Worm (Caenorhabditis elegans) whole organism, early embryonic: ENCODE results near the gene F09A5.2.

Experiments
- B0310.2 ChIP-seq: sonication (generic microtip); optimal IDR thresholded peaks from 2 replicates; lab custom pipeline; 2016; ENCODE audit warnings: mild to moderate bottlenecking, missing genetic modification characterization, missing compliant biosample characterization
- ama-1 ChIP-seq: fragments of 150-350 bp; optimal IDR thresholded peaks from 2 replicates; lab custom pipeline; 2014

Gene F09A5.2

ce11 chrX:13182012-13182411, 47.1 kb downstream of the F09A5.2 start:
- TF ChIP-seq B0310.2 (no peak), ama-1 (no peak)
